Worm (Caenorhabditis elegans): Measurements from ENCODE around the gene K02D3.1.

The K02D3.1 gene

ce11 chrX:13754498-13754897 lies 47.8 kb downstream of the K02D3.1 start:
- TF ChIP-seq sptf-1 (tag; optimal IDR thresholded peaks at IDR 0.05) (no peak), nhr-47 (tag; optimal IDR thresholded peaks at IDR 0.05) (peak; percentile 52), ces-1 (GFP tag; optimal IDR thresholded peaks at IDR 0.05) (no peak), C16A3.4 (tag; optimal IDR thresholded peaks at IDR 0.05) (no peak), tbx-2 (tag; optimal IDR thresholded peaks at IDR 0.05) (peak; percentile 6), sup-37 (GFP tag; optimal IDR thresholded peaks at IDR 0.05) (no peak), dpl-1 (GFP tag; optimal IDR thresholded peaks at IDR 0.05) (peak in 1 of 3 experiments; percentile 6), lin-13 (GFP tag; optimal IDR thresholded peaks at IDR 0.05) (peak; percentile 18), mdl-1 (tag; optimal IDR thresholded peaks at IDR 0.05) (peak in 1 of 2 experiments; percentile 25), ceh-82 (tag; optimal IDR thresholded peaks at IDR 0.05) (peak in 2 of 3 experiments; percentile 17 to 27), lir-3 (tag; optimal IDR thresholded peaks at IDR 0.05; ENCODE audit: poor library complexity) (no peak), fkh-10 (GFP tag; optimal IDR thresholded peaks at IDR 0.05) (no peak), pqm-1 (tag; optimal IDR thresholded peaks at IDR 0.05) (no peak), rnt-1 (tag; optimal IDR thresholded peaks at IDR 0.05) (peak; percentile 25), swsn-7 (tag; optimal IDR thresholded peaks at IDR 0.05) (peak; percentile 32), alr-1 (tag; optimal IDR thresholded peaks at IDR 0.05; ENCODE audit: borderline replicate concordance) (no peak), Y116A8C.19 (tag; optimal IDR thresholded peaks at IDR 0.05; ENCODE audit: borderline replicate concordance) (no peak), elt-2 (tag; optimal IDR thresholded peaks at IDR 0.05) (no peak), nhr-20 (tag; optimal IDR thresholded peaks at IDR 0.05) (peak; percentile 66), mep-1 (tag; optimal IDR thresholded peaks at IDR 0.05) (peak; percentile 34), mef-2 (tag; optimal IDR thresholded peaks at IDR 0.05) (no peak), grh-1 (GFP tag; IDR thresholded peaks at IDR 0.05) (no peak), zag-1 (tag; optimal IDR thresholded peaks at IDR 0.05) (no peak), unc-86 (tag; optimal IDR thresholded peaks at IDR 0.05) (no peak), nhr-90 (tag; optimal IDR thresholded peaks at IDR 0.05; ENCODE audit: poor library complexity) (peak; percentile 20), egl-27 (tag; optimal IDR thresholded peaks at IDR 0.05) (no peak), ceh-88 (GFP tag; IDR thresholded peaks at IDR 0.05) (no peak), pax-3 (tag; optimal IDR thresholded peaks at IDR 0.05) (no peak), skn-1 (tag; optimal IDR thresholded peaks at IDR 0.05) (peak; percentile 25), dsc-1 (tag; optimal IDR thresholded peaks at IDR 0.05) (peak; percentile 6), aly-2 (tag; optimal IDR thresholded peaks at IDR 0.05) (no peak), lin-35 (GFP tag; optimal IDR thresholded peaks at IDR 0.05) (peak in 1 of 2 experiments; percentile 54), egl-13 (tag; optimal IDR thresholded peaks at IDR 0.05) (no peak), unc-98 (GFP tag; IDR thresholded peaks at IDR 0.05) (no peak), C34B4.2 (tag; optimal IDR thresholded peaks at IDR 0.05) (no peak), vab-15 (tag; optimal IDR thresholded peaks at IDR 0.05) (no peak), nhr-77 (tag; optimal IDR thresholded peaks at IDR 0.05) (no peak), xbp-1 (tag; optimal IDR thresholded peaks at IDR 0.05) (peak; percentile 37), nhr-11 (tag; optimal IDR thresholded peaks at IDR 0.05) (no peak), nhr-12 (tag; optimal IDR thresholded peaks at IDR 0.05) (no peak), fkh-4 (tag; optimal IDR thresholded peaks at IDR 0.05; ENCODE audit: borderline replicate concordance) (no peak), ceh-90 (tag; optimal IDR thresholded peaks at IDR 0.05) (no peak), ets-5 (GFP tag; IDR thresholded peaks at IDR 0.05) (no peak), ceh-8 (GFP tag; optimal IDR thresholded peaks at IDR 0.05) (no peak), hlh-4 (tag; optimal IDR thresholded peaks at IDR 0.05) (no peak), sox-4 (tag; optimal IDR thresholded peaks at IDR 0.05) (no peak), aha-1 (tag; optimal IDR thresholded peaks at IDR 0.05) (no peak), efl-1 (optimal IDR thresholded peaks at IDR 0.05) (no peak), efl-1 (GFP tag; optimal IDR thresholded peaks at IDR 0.05 in 1 of 2) (no peak), ztf-4 (tag; optimal IDR thresholded peaks at IDR 0.05) (no peak), jun-1 (tag; optimal IDR thresholded peaks at IDR 0.05) (peak; percentile 15), lin-14 (GFP tag; optimal IDR thresholded peaks at IDR 0.05) (peak; percentile 81), unc-130 (tag; optimal IDR thresholded peaks at IDR 0.05) (peak; percentile 46), zip-4 (GFP tag; optimal IDR thresholded peaks at IDR 0.05) (no peak)

Data from whole organism, L1 larva.